Worm (Caenorhabditis elegans): ENCODE measurements around the gene Y51H4A.937.
"Not testable (repeated sequence)": the region's sequence is repeated elsewhere in the genome, so short reads cannot be mapped to it uniquely, and the experiment has no call there.

Y51H4A.937 gene

DNA sequence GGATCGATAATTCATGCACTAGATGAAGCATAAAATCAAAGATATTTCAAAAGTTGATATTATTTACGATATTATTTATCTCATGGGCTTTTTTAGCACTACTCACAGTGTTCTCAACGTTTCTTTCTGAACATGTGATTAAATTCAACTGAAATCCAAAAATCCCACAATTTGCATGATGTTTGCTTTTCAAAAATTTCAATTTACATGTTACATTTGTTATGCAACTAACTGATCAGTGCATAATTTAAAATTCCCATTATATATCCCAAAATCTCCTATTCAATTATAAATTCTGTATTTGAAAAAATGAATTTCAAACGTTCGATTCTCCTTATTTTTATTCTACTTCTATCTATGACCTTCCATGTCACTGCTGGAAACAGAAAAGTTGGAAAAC lies at the start of gene Y51H4A.937:
Gene Y51H4A.937 (plus strand): TSS at position 301 of the 400 bp plus-strand sequence.
- TF ChIP-seq unc-55 (GFP tag; optimal IDR thresholded peaks at IDR 0.05) = no peak
- no peak for TF ChIP-seq nhr-6 (tag; optimal IDR thresholded peaks at IDR 0.05)
- no peak for TF ChIP-seq sem-4 (tag; optimal IDR thresholded peaks at IDR 0.05)
- no peak for TF ChIP-seq nhr-12 (tag; optimal IDR thresholded peaks at IDR 0.05)
- no peak for TF ChIP-seq sma-9 (GFP tag; optimal IDR thresholded peaks at IDR 0.05)
- no peak for TF ChIP-seq sma-9 (tag; optimal IDR thresholded peaks at IDR 0.05)
- TF ChIP-seq lsy-2 (tag; optimal IDR thresholded peaks at IDR 0.05) = no peak
- no peak for TF ChIP-seq lin-13 (GFP tag; optimal IDR thresholded peaks at IDR 0.05)
- TF ChIP-seq gmeb-1 (tag; optimal IDR thresholded peaks at IDR 0.05) = no peak
- TF ChIP-seq mbf-1 (tag; optimal IDR thresholded peaks at IDR 0.05) = no peak
- TF ChIP-seq ztf-4 (tag; optimal IDR thresholded peaks at IDR 0.05) = no peak
- no peak for TF ChIP-seq nhr-10 (tag; optimal IDR thresholded peaks at IDR 0.05)
- TF ChIP-seq egl-27 (tag; optimal IDR thresholded peaks at IDR 0.05) = no peak
- TF ChIP-seq ztf-1 (GFP tag; conservative IDR thresholded peaks at IDR 0.05) = no peak
- no peak for TF ChIP-seq Y55F3AM.14 (GFP tag; optimal IDR thresholded peaks at IDR 0.05)
- no peak for TF ChIP-seq snpc-4 (tag; optimal IDR thresholded peaks at IDR 0.05)
- no peak for TF ChIP-seq nhr-23 (tag; optimal IDR thresholded peaks at IDR 0.05)
- TF ChIP-seq mdl-1 (tag; optimal IDR thresholded peaks at IDR 0.05) = no peak

DNA sequence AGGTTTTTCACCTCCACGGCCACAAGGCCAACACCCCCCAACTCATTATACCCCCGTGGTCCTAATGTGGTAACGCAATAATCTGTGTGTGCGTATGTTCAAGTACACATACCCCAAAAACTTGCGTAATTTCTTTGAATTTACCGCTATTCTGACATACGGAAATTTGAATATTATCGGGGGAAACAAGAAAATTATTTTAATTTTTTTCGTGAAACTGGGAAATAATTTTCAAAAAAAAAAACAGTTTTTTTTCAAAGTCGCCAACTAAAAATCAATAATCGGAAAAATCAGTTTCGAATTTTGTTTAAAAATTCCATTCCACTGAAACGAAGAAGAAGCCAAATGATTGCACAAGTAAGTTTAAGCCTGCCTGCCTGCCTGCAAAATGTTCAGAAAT lies 47.6 kb upstream of the Y51H4A.937 start, which contains the start of gene Y51H4A.938:
Gene Y51H4A.938 (plus strand): TSS at position 301 of the 400 bp plus-strand sequence.
- not testable (repeated sequence) for TF ChIP-seq elt-1, ztf-4, skn-1 (tag; optimal IDR thresholded peaks at IDR 0.05)

DNA sequence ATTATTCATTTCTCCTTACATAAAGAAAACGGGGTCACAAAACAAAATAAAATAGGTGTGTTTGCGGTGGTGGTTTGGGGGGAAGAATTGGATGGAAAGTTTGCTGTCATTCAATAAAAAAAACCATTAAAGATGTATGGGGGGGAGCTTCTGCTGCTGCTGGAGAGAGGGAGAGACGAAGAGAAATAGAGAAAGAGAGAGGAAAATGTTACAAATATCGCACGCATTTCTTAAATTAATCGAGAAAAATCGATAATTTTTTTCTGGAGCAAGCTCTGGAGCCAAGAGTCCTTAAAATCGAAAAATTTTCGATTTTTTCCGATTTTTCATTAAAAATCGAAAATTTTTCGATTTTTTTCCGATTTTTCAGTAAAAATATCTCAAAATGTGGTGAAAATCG lies 45.7 kb upstream of the Y51H4A.937 start:
- no peak for TF ChIP-seq ceh-16 (tag; optimal IDR thresholded peaks at IDR 0.05)
- no peak for TF ChIP-seq ztf-11 (tag; optimal IDR thresholded peaks at IDR 0.05)
- TF ChIP-seq nhr-25 (tag; optimal IDR thresholded peaks at IDR 0.05) = no peak
- TF ChIP-seq nhr-21 (tag; optimal IDR thresholded peaks at IDR 0.05) = no peak
- no peak for TF ChIP-seq gmeb-1 (tag; optimal IDR thresholded peaks at IDR 0.05)
- TF ChIP-seq ama-1 (optimal IDR thresholded peaks at IDR 0.05) = no peak
- no peak for TF ChIP-seq lin-11 (tag; optimal IDR thresholded peaks at IDR 0.05)

DNA sequence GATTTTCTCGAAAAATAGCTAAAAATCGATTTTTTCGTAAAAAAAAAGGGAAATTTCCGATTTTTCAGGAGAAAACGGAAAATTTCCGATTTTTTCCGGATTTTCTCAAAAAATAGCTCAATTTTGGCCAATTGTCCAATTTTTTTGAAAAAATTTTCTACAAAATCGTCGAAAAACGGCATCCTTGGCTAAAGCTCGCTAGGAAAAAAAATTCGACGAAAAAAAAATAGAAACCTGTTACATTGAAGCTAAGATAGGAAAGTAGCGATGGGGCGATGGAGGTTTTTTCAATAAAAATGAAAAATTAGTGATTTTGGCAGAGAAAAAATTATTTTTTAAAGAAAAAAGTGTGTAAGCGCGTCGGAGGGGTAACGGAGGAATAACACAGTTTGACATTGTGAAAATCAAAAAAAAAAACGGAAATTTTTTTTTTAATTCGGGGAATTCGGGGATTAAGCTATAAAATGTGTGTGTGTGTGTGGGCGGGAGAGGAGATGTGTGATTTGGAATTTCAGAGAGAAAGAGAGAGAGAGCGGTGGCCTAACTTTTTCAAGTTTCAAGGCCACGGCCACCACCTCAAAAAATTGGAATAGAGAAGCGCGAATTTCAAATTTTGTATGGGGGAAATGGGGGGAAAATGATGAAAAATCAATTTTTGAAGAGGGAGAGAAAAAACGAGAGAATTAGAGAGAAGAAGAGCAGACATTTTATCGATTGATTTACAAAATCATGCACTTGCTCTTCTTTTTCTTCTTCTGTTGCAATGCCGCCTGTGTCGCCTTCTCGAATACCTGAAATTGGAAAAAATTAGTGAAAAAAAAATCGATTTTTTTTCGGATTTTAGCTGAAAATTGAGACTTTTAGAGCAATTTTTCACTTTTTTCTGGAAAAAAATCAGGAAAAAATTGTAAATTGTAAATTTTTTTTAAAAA lies 44.9 kb upstream of the Y51H4A.937 start:
- no peak for TF ChIP-seq R02D3.7 (tag; optimal IDR thresholded peaks at IDR 0.05)
- no peak for TF ChIP-seq crh-2 (tag; optimal IDR thresholded peaks at IDR 0.05)
- TF ChIP-seq ZK546.5 (tag; optimal IDR thresholded peaks at IDR 0.05) = no peak
- TF ChIP-seq nhr-11 (tag; optimal IDR thresholded peaks at IDR 0.05) = no peak
- TF ChIP-seq elt-1 (tag; optimal IDR thresholded peaks at IDR 0.05) = no peak
- no peak for TF ChIP-seq C34F6.9 (tag; optimal IDR thresholded peaks at IDR 0.05)
- TF ChIP-seq lin-11 (tag; optimal IDR thresholded peaks at IDR 0.05) = no peak
- no peak for TF ChIP-seq unc-62 (GFP tag; optimal IDR thresholded peaks at IDR 0.05)
- no peak for TF ChIP-seq elt-3 (tag; optimal IDR thresholded peaks at IDR 0.05)
- no peak for TF ChIP-seq blmp-1 (tag; optimal IDR thresholded peaks at IDR 0.05; ENCODE audit: insufficient read depth)
- TF ChIP-seq lsy-2 (tag; optimal IDR thresholded peaks at IDR 0.05) = no peak
- no peak for TF ChIP-seq Y55F3AM.14 (GFP tag; optimal IDR thresholded peaks at IDR 0.05)
- TF ChIP-seq nhr-77 (tag; optimal IDR thresholded peaks at IDR 0.05) = no peak
- no peak for TF ChIP-seq lin-13 (GFP tag; optimal IDR thresholded peaks at IDR 0.05)
- TF ChIP-seq lin-39 (tag; optimal IDR thresholded peaks at IDR 0.05) = no peak
- no peak for TF ChIP-seq sma-9 (GFP tag; optimal IDR thresholded peaks at IDR 0.05)
- TF ChIP-seq sma-9 (tag; optimal IDR thresholded peaks at IDR 0.05) = no peak
- TF ChIP-seq nhr-23 (tag; optimal IDR thresholded peaks at IDR 0.05) = no peak
- no peak for TF ChIP-seq ceh-82 (tag; optimal IDR thresholded peaks at IDR 0.05)
- no peak for TF ChIP-seq egl-27 (tag; optimal IDR thresholded peaks at IDR 0.05)
- no peak for TF ChIP-seq mab-5 (tag; optimal IDR thresholded peaks at IDR 0.05)

All from whole organism, L2 larva.